Worm (Caenorhabditis elegans) whole organism, L4 larva: Measurements from ENCODE around the gene pch-2.
A peak's percentile ranks its signal among the peaks of the same experiment; 100 is the strongest.

ENCODE experiments used
- F10B5.3 ChIP-seq: sonication (generic microtip); optimal IDR thresholded peaks from 2 replicates; lab custom pipeline; 2016; ENCODE audit warnings: mild to moderate bottlenecking, missing genetic modification characterization, missing compliant biosample characterization
- F26F4.8 ChIP-seq: fragments of 200-800 bp; sonication (Bioruptor generic); conservative IDR thresholded peaks from 2 replicates; pipeline ENCODE4 v1.3.6; 2022; ENCODE audit warnings: missing genetic modification characterization, missing compliant biosample characterization
- F44E2.7 ChIP-seq: fragments of 200-800 bp; sonication (Bioruptor generic); IDR thresholded peaks from 2 replicates; pipeline ENCODE4 v2.1.2; 2022; ENCODE audit warnings: missing genetic modification characterization, missing compliant biosample characterization
- R02D3.7 ChIP-seq: fragments of 150-350 bp; sonication (generic microtip); optimal IDR thresholded peaks from 3 replicates; lab custom pipeline; 2014; ENCODE audit warnings: missing biosample characterization, missing genetic modification characterization
- T26A8.4 ChIP-seq: fragments of 200-800 bp; sonication (Bioruptor generic); IDR thresholded peaks from 2 replicates; pipeline ENCODE4 v1.3.6; 2022; ENCODE audit warnings: missing genetic modification characterization, missing compliant biosample characterization
- Y5F2A.4 ChIP-seq: fragments of 200-800 bp; sonication (Bioruptor generic); optimal IDR thresholded peaks from 2 replicates; lab custom pipeline; 2018; ENCODE audit warnings: mild to moderate bottlenecking, missing genetic modification characterization, missing compliant biosample characterization
- ZK546.5 ChIP-seq, 2 experiments: sonication (generic microtip); optimal IDR thresholded peaks; 2 replicates each; lab custom pipeline; 2017; ENCODE audit warnings: missing biosample characterization in 2 of 2, missing genetic modification characterization in 2 of 2
- aha-1 ChIP-seq: fragments of 150-350 bp; peaks from one replicate; lab custom pipeline; 2014; ENCODE audit warnings: missing biosample characterization, missing genetic modification characterization
- ceh-20 ChIP-seq: fragments of 200-800 bp; sonication (Bioruptor generic); IDR thresholded peaks from 2 replicates; pipeline ENCODE4 v1.3.6; 2022; ENCODE audit warnings: missing genetic modification reagents, missing genetic modification characterization, missing compliant biosample characterization
- ceh-62 ChIP-seq: sonication (generic microtip); optimal IDR thresholded peaks from 2 replicates; lab custom pipeline; 2017; ENCODE audit warnings: missing biosample characterization, missing genetic modification characterization
- ctbp-1 ChIP-seq: fragments of 200-800 bp; sonication (Bioruptor generic); IDR thresholded peaks from 2 replicates; pipeline ENCODE4 v1.3.6; 2022; ENCODE audit warnings: missing genetic modification reagents, missing genetic modification characterization, missing compliant biosample characterization
- daf-8 ChIP-seq: fragments of 200-800 bp; sonication (Bioruptor generic); IDR thresholded peaks from 2 replicates; pipeline ENCODE4 v1.3.6; 2022; ENCODE audit warnings: missing genetic modification characterization, missing compliant biosample characterization
- dpl-1 ChIP-seq: fragments of 150-350 bp; optimal IDR thresholded peaks from 2 replicates; lab custom pipeline; 2014; ENCODE audit warnings: missing biosample characterization, missing genetic modification reagents, missing genetic modification characterization
- egl-43 ChIP-seq: fragments of 200-800 bp; sonication (Bioruptor generic); IDR thresholded peaks from 2 replicates; pipeline ENCODE4 v1.3.6; 2022; ENCODE audit warnings: missing genetic modification reagents, missing genetic modification characterization, missing compliant biosample characterization
- fkh-10 ChIP-seq: fragments of 150-350 bp; optimal IDR thresholded peaks from 2 replicates; lab custom pipeline; 2014; ENCODE audit warnings: missing biosample characterization, missing genetic modification reagents, missing genetic modification characterization
- fos-1 ChIP-seq: fragments of 150-350 bp; optimal IDR thresholded peaks from 2 replicates; lab custom pipeline; 2014; ENCODE audit warnings: missing biosample characterization, missing genetic modification characterization
- hif-1 ChIP-seq, 2 experiments: sonication (generic microtip); optimal IDR thresholded peaks; 2 replicates each; lab custom pipeline; 2016 to 2017; ENCODE audit warnings: missing compliant biosample characterization in 2 of 2, missing genetic modification characterization in 2 of 2, missing genetic modification reagents in 2 of 2, missing genotype in 2 of 2, mild to moderate bottlenecking in 1 of 2
- hlh-11 ChIP-seq: fragments of 200-800 bp; sonication (Bioruptor generic); optimal IDR thresholded peaks from 2 replicates; lab custom pipeline; 2018; ENCODE audit warnings: mild to moderate bottlenecking, missing genetic modification characterization, missing compliant biosample characterization
- hlh-30 ChIP-seq: sonication (generic microtip); optimal IDR thresholded peaks from 2 replicates; lab custom pipeline; 2017; ENCODE audit warnings: antibody characterized with exemption, mild to moderate bottlenecking, missing genetic modification characterization, missing compliant biosample characterization; ENCODE audit not compliant: insufficient read depth
- jun-1 ChIP-seq: fragments of 150-350 bp; optimal IDR thresholded peaks from 2 replicates; lab custom pipeline; 2014; ENCODE audit warnings: missing biosample characterization, missing genetic modification reagents, missing genetic modification characterization
- lim-7 ChIP-seq: fragments of 200-800 bp; sonication (Bioruptor generic); IDR thresholded peaks from 2 replicates; pipeline ENCODE4 v1.3.6; 2022; ENCODE audit warnings: missing genetic modification characterization, missing compliant biosample characterization
- lin-13 ChIP-seq: fragments of 150-350 bp; optimal IDR thresholded peaks from 2 replicates; lab custom pipeline; 2014; ENCODE audit warnings: missing biosample characterization, missing genetic modification reagents, missing genetic modification characterization
- lin-39 ChIP-seq: fragments of 150-350 bp; optimal IDR thresholded peaks from 2 replicates; lab custom pipeline; 2014; ENCODE audit warnings: missing biosample characterization, missing genetic modification reagents, missing genetic modification characterization
- lsy-2 ChIP-seq, 2 experiments: fragments of 150-350 bp in 1 of 2; sonication (generic microtip) in 1 of 2; optimal IDR thresholded peaks; 2 replicates each; lab custom pipeline; 2014 to 2017; ENCODE audit warnings: missing biosample characterization in 2 of 2, missing genetic modification characterization in 2 of 2
- mep-1 ChIP-seq: fragments of 150-350 bp; sonication (generic microtip); optimal IDR thresholded peaks from 3 replicates; lab custom pipeline; 2014; ENCODE audit warnings: missing biosample characterization, missing genetic modification characterization
- mes-2 ChIP-seq: sonication (generic microtip); optimal IDR thresholded peaks from 2 replicates; lab custom pipeline; 2016; ENCODE audit warnings: missing genotype, mild to moderate bottlenecking, missing genetic modification characterization, missing compliant biosample characterization; ENCODE audit not compliant: poor library complexity, severe bottlenecking
- mxl-2 ChIP-seq: fragments of 200-800 bp; sonication (Bioruptor generic); conservative IDR thresholded peaks from 2 replicates; pipeline ENCODE4 v1.3.6; 2022; ENCODE audit warnings: missing genetic modification reagents, missing genetic modification characterization, missing compliant biosample characterization
- nhr-25 ChIP-seq: sonication (generic microtip); optimal IDR thresholded peaks from 2 replicates; lab custom pipeline; 2017; ENCODE audit warnings: missing genetic modification characterization, mild to moderate bottlenecking, missing compliant biosample characterization, antibody characterized with exemption, moderate library complexity, borderline replicate concordance; ENCODE audit not compliant: insufficient read depth
- nhr-28 ChIP-seq: fragments of 150-350 bp; optimal IDR thresholded peaks from 2 replicates; lab custom pipeline; 2014; ENCODE audit warnings: missing biosample characterization, missing genetic modification characterization
- nhr-76 ChIP-seq: fragments of 150-350 bp; optimal IDR thresholded peaks from 2 replicates; lab custom pipeline; 2014; ENCODE audit warnings: missing biosample characterization, missing genetic modification characterization
- pqm-1 ChIP-seq: sonication (generic microtip); optimal IDR thresholded peaks from 2 replicates; lab custom pipeline; 2017; ENCODE audit warnings: missing biosample characterization, missing genetic modification characterization
- rbr-2 ChIP-seq: sonication (generic microtip); optimal IDR thresholded peaks from 2 replicates; lab custom pipeline; 2016; ENCODE audit warnings: missing genotype, missing genetic modification characterization, missing compliant biosample characterization
- sdz-12 ChIP-seq: fragments of 200-800 bp; sonication (Bioruptor generic); optimal IDR thresholded peaks from 2 replicates; lab custom pipeline; 2018; ENCODE audit warnings: mild to moderate bottlenecking, missing genetic modification characterization, missing compliant biosample characterization
- skn-1 ChIP-seq: fragments of 150-350 bp; optimal IDR thresholded peaks from 2 replicates; lab custom pipeline; 2014; ENCODE audit warnings: missing biosample characterization, missing genetic modification characterization
- snpc-1.2 ChIP-seq: fragments of 200-800 bp; sonication (Bioruptor generic); IDR thresholded peaks from 2 replicates; pipeline ENCODE4 v1.3.6; 2022; ENCODE audit warnings: missing genetic modification reagents, missing genetic modification characterization, missing compliant biosample characterization
- snpc-4 ChIP-seq: fragments of 150-350 bp; optimal IDR thresholded peaks from 2 replicates; lab custom pipeline; 2014; ENCODE audit warnings: missing biosample characterization, missing genetic modification characterization
- spr-1 ChIP-seq: sonication (generic microtip); optimal IDR thresholded peaks from 2 replicates; lab custom pipeline; 2016; ENCODE audit warnings: mild to moderate bottlenecking, missing genetic modification characterization, missing compliant biosample characterization
- spr-3 ChIP-seq: fragments of 200-800 bp; sonication (Bioruptor generic); optimal IDR thresholded peaks from 2 replicates; lab custom pipeline; 2018; ENCODE audit warnings: mild to moderate bottlenecking, missing genetic modification characterization, missing compliant biosample characterization
- tra-1 ChIP-seq: fragments of 200-800 bp; sonication (Bioruptor generic); IDR thresholded peaks from 2 replicates; pipeline ENCODE4 v1.3.6; 2022; ENCODE audit warnings: missing genetic modification reagents, missing genetic modification characterization, missing compliant biosample characterization
- unc-62 ChIP-seq, 3 experiments: fragments of 150-350 bp in 1 of 3; sonication (generic microtip); optimal IDR thresholded peaks in 2 of 3; peaks in 1 of 3; 1 replicate in 1 of 3; 2 replicates in 2 of 3; lab custom pipeline; 2014 to 2017; ENCODE audit warnings: missing biosample characterization in 3 of 3, missing genetic modification characterization in 3 of 3, missing genetic modification reagents in 3 of 3, missing genotype in 1 of 3
- vab-7 ChIP-seq: fragments of 200-800 bp; sonication (Bioruptor generic); IDR thresholded peaks from 2 replicates; pipeline ENCODE4 v1.3.6; 2022; ENCODE audit warnings: missing genetic modification reagents, missing genetic modification characterization, missing compliant biosample characterization
- zag-1 ChIP-seq: fragments of 150-350 bp; optimal IDR thresholded peaks from 2 replicates; lab custom pipeline; 2014; ENCODE audit warnings: missing biosample characterization, missing genetic modification characterization

The pch-2 gene

ce11 chrII:8193126-8193525 lies 35.0 kb downstream of the pch-2 start, which contains the start of gene T05C12.9:
T05C12.9 (minus strand) TSS chrII:8193226.
- TF ChIP-seq fos-1 (tag; lab: Kevin White, UChicago) = no peak
- TF ChIP-seq F10B5.3 = no peak
- TF ChIP-seq hif-1 (tag; optimal IDR thresholded peaks at IDR 0.05; lab: Kevin White, UChicago) = no peak
- TF ChIP-seq T26A8.4 (GFP tag; lab: Robert Waterston, UW) = no peak
- TF ChIP-seq lsy-2 (tag; optimal IDR thresholded peaks at IDR 0.05; lab: Kevin White, UChicago) = no peak
- TF ChIP-seq spr-1 = no peak
- no peak for TF ChIP-seq ceh-62 (tag; lab: Kevin White, UChicago)
- TF ChIP-seq jun-1 (tag; lab: Kevin White, UChicago) = no peak
- TF ChIP-seq, all 104 proteins: peak for 0

ce11 chrII:8193922-8194321 lies 35.8 kb downstream of the pch-2 start:
- TF ChIP-seq rbr-2 (tag; lab: Kevin White, UChicago) (no peak), snpc-4 (tag; lab: Kevin White, UChicago) (no peak), unc-62 (GFP tag; optimal IDR thresholded peaks at IDR 0.05 in 1 of 2; lab: Kevin White, UChicago) (peak in 1 of 2 experiments; percentile 49), unc-62 (tag; optimal IDR thresholded peaks at IDR 0.05; lab: Kevin White, UChicago) (no peak)

- TF ChIP-seq dpl-1 (GFP tag; lab: Kevin White, UChicago) = no peak
- TF ChIP-seq hlh-30 (tag; lab: Kevin White, UChicago) = no peak
- TF ChIP-seq daf-8 (GFP tag; lab: Robert Waterston, UW) = no peak
- TF ChIP-seq F44E2.7 (GFP tag; lab: Robert Waterston, UW) = no peak
- TF ChIP-seq ceh-20 (GFP tag; lab: Robert Waterston, UW) = no peak
- no peak for TF ChIP-seq unc-62 (GFP tag; optimal IDR thresholded peaks at IDR 0.05 in 1 of 2; lab: Kevin White, UChicago)
- no peak for TF ChIP-seq unc-62 (tag; optimal IDR thresholded peaks at IDR 0.05; lab: Kevin White, UChicago)
- TF ChIP-seq lsy-2 (tag; optimal IDR thresholded peaks at IDR 0.05; lab: Kevin White, UChicago) = no peak
- no peak for TF ChIP-seq F10B5.3
Measured at ce11 chrII:8198503-8198902, 40.4 kb downstream of the pch-2 start, which contains the start of gene qua-1. qua-1 (plus strand) TSS chrII:8198803.

- TF ChIP-seq snpc-1.2 (no peak), fkh-10 (no peak), aha-1 (tag; lab: Kevin White, UChicago) (peak; percentile 78)
Measured at ce11 chrII:8199803-8200202, 41.7 kb downstream of the pch-2 start.

ce11 chrII:8204039-8204438 lies 45.9 kb downstream of the pch-2 start, which contains the start of gene col-76:
col-76 (plus strand) TSS chrII:8204339.
- TF ChIP-seq nhr-76 = no peak
- no peak for TF ChIP-seq zag-1
- TF ChIP-seq hlh-30 (tag; lab: Kevin White, UChicago) = no peak
- TF ChIP-seq hlh-11 (tag; lab: Kevin White, UChicago) = no peak
- TF ChIP-seq lin-39 (tag; lab: Kevin White, UChicago) = no peak
- no peak for TF ChIP-seq lin-13 (GFP tag; lab: Kevin White, UChicago)
- no peak for TF ChIP-seq spr-3 (GFP tag; lab: Kevin White, UChicago)
- TF ChIP-seq R02D3.7 (tag; lab: Kevin White, UChicago) = no peak

- TF ChIP-seq mes-2 (no peak), sdz-12 (GFP tag; lab: Kevin White, UChicago) (no peak), tra-1 (no peak), vab-7 (GFP tag; lab: Robert Waterston, UW) (no peak), mxl-2 (GFP tag; lab: Robert Waterston, UW) (no peak), pqm-1 (tag; lab: Kevin White, UChicago) (peak; percentile 40), egl-43 (no peak), mep-1 (no peak), F26F4.8 (no peak), ZK546.5 (tag; optimal IDR thresholded peaks at IDR 0.05; lab: Kevin White, UChicago) (no peak), T26A8.4 (GFP tag; lab: Robert Waterston, UW) (no peak), ctbp-1 (no peak), Y5F2A.4 (no peak), skn-1 (tag; lab: Kevin White, UChicago) (no peak), lim-7 (GFP tag; lab: Robert Waterston, UW) (no peak), nhr-28 (tag; lab: Kevin White, UChicago) (peak; percentile 59), nhr-25 (tag; lab: Kevin White, UChicago) (no peak)
Measured at ce11 chrII:8205612-8206011, 47.5 kb downstream of the pch-2 start.
